Worm (Caenorhabditis elegans) whole organism, young adult: ENCODE results near the gene F25B4.4.

Experiments used
- B0261.1 ChIP-seq: sonication (generic microtip); optimal IDR thresholded peaks from 2 replicates; lab custom pipeline; 2016; ENCODE audit warnings: mild to moderate bottlenecking, missing genetic modification characterization, moderate library complexity, missing compliant biosample characterization
- C06A6.2 ChIP-seq: fragments of 200-800 bp; sonication (Bioruptor generic); conservative IDR thresholded peaks from 2 replicates; pipeline ENCODE4 v1.3.6; 2022; ENCODE audit warnings: missing genetic modification characterization, missing compliant biosample characterization
- D2030.7 ChIP-seq: fragments of 200-800 bp; sonication (Bioruptor generic); IDR thresholded peaks from 2 replicates; pipeline ENCODE4 v1.3.6; 2022; ENCODE audit warnings: missing genetic modification reagents, missing genetic modification characterization, missing compliant biosample characterization
- F10E7.11 ChIP-seq: sonication (generic microtip); optimal IDR thresholded peaks from 2 replicates; lab custom pipeline; 2017; ENCODE audit warnings: mild to moderate bottlenecking, missing genetic modification characterization, moderate library complexity, missing compliant biosample characterization
- F33H1.4 ChIP-seq: fragments of 200-800 bp; sonication (Bioruptor generic); IDR thresholded peaks from 2 replicates; pipeline ENCODE4 v1.3.6; 2022; ENCODE audit warnings: missing genetic modification reagents, missing genetic modification characterization, missing compliant biosample characterization
- F49E8.2 ChIP-seq: sonication (generic microtip); optimal IDR thresholded peaks from 3 replicates; lab custom pipeline; 2017; ENCODE audit warnings: missing genetic modification characterization, mild to moderate bottlenecking, missing compliant biosample characterization, antibody characterized with exemption, moderate library complexity; ENCODE audit not compliant: insufficient read depth
- F57C9.4 ChIP-seq: sonication (generic microtip); optimal IDR thresholded peaks from 2 replicates; lab custom pipeline; 2017; ENCODE audit warnings: mild to moderate bottlenecking, missing genetic modification characterization, missing compliant biosample characterization
- K12H6.12 ChIP-seq: fragments of 200-800 bp; sonication (Bioruptor generic); optimal IDR thresholded peaks from 2 replicates; lab custom pipeline; 2018; ENCODE audit warnings: mild to moderate bottlenecking, missing genetic modification characterization, missing compliant biosample characterization
- Y56A3A.18 ChIP-seq: fragments of 200-800 bp; sonication (Bioruptor generic); IDR thresholded peaks from 2 replicates; pipeline ENCODE4 v1.3.6; 2022; ENCODE audit warnings: missing genetic modification reagents, missing genetic modification characterization, missing compliant biosample characterization
- ama-1 ChIP-seq, 3 experiments: fragments of 150-350 bp in 1 of 3; sonication (generic microtip) in 2 of 3; optimal IDR thresholded peaks; 2 replicates each; lab custom pipeline; 2014 to 2018; ENCODE audit warnings: missing biosample characterization in 2 of 3, missing genetic modification characterization in 2 of 3, missing genetic modification reagents in 2 of 3
- attf-5 ChIP-seq: fragments of 200-800 bp; sonication (Bioruptor generic); optimal IDR thresholded peaks from 2 replicates; lab custom pipeline; 2018; ENCODE audit warnings: mild to moderate bottlenecking, missing genetic modification characterization, missing compliant biosample characterization
- cebp-1 ChIP-seq, 2 experiments: fragments of 200-800 bp in 1 of 2; sonication (Bioruptor generic) in 1 of 2; sonication (generic microtip) in 1 of 2; IDR thresholded peaks in 1 of 2; optimal IDR thresholded peaks in 1 of 2; 2 replicates each; pipeline versions ENCODE4 v1.3.6 to Lab custom; 2017 to 2022; ENCODE audit warnings: missing compliant biosample characterization in 2 of 2, missing genetic modification characterization in 2 of 2, mild to moderate bottlenecking in 1 of 2, missing genetic modification reagents in 1 of 2, moderate library complexity in 1 of 2
- cebp-2 ChIP-seq: fragments of 200-800 bp; sonication (Bioruptor generic); IDR thresholded peaks from 2 replicates; pipeline ENCODE4 v1.3.6; 2022; ENCODE audit warnings: missing genetic modification characterization, missing compliant biosample characterization
- ceh-91 ChIP-seq: fragments of 200-800 bp; sonication (Bioruptor generic); IDR thresholded peaks from 2 replicates; pipeline ENCODE4 v1.3.6; 2022; ENCODE audit warnings: missing genetic modification reagents, missing genetic modification characterization, missing compliant biosample characterization
- efl-1 ChIP-seq: fragments of 150-350 bp; optimal IDR thresholded peaks from 2 replicates; lab custom pipeline; 2014; ENCODE audit warnings: missing biosample characterization, missing genetic modification reagents, missing genetic modification characterization
- egl-18 ChIP-seq: fragments of 200-800 bp; sonication (Bioruptor generic); IDR thresholded peaks from 2 replicates; pipeline ENCODE4 v1.3.6; 2022; ENCODE audit warnings: missing genetic modification reagents, missing genetic modification characterization, missing compliant biosample characterization
- fkh-3 ChIP-seq: sonication (generic microtip); optimal IDR thresholded peaks from 2 replicates; lab custom pipeline; 2016; ENCODE audit warnings: mild to moderate bottlenecking, missing genetic modification characterization, missing compliant biosample characterization
- him-1 ChIP-seq: sonication (generic microtip); optimal IDR thresholded peaks from 2 replicates; lab custom pipeline; 2016; ENCODE audit warnings: missing genotype, missing genetic modification reagents, missing genetic modification characterization, missing compliant biosample characterization
- let-526 ChIP-seq: fragments of 200-800 bp; sonication (Bioruptor generic); IDR thresholded peaks from 2 replicates; pipeline ENCODE4 v1.3.6; 2022; ENCODE audit warnings: missing genetic modification reagents, missing genetic modification characterization, missing compliant biosample characterization
- lin-54 ChIP-seq: fragments of 200-800 bp; sonication (Bioruptor generic); optimal IDR thresholded peaks from 2 replicates; lab custom pipeline; 2018; ENCODE audit warnings: mild to moderate bottlenecking, missing genetic modification characterization, missing compliant biosample characterization
- lir-1 ChIP-seq: fragments of 200-800 bp; sonication (Bioruptor generic); conservative IDR thresholded peaks from 2 replicates; pipeline ENCODE4 v1.3.6; 2022; ENCODE audit warnings: missing genetic modification reagents, missing genetic modification characterization, missing compliant biosample characterization
- lsl-1 ChIP-seq: fragments of 200-800 bp; sonication (Bioruptor generic); optimal IDR thresholded peaks from 2 replicates; lab custom pipeline; 2018; ENCODE audit warnings: mild to moderate bottlenecking, missing genetic modification characterization, moderate library complexity, missing compliant biosample characterization
- madf-6 ChIP-seq: fragments of 200-800 bp; sonication (Bioruptor generic); IDR thresholded peaks from 2 replicates; pipeline ENCODE4 v1.3.6; 2022; ENCODE audit warnings: missing genetic modification reagents, missing genetic modification characterization, missing compliant biosample characterization
- madf-8 ChIP-seq: fragments of 200-800 bp; sonication (Bioruptor generic); conservative IDR thresholded peaks from 2 replicates; pipeline ENCODE4 v1.3.6; 2022; ENCODE audit warnings: missing genetic modification reagents, missing genetic modification characterization, missing compliant biosample characterization
- mcd-1 ChIP-seq: fragments of 200-800 bp; sonication (Bioruptor generic); IDR thresholded peaks from 2 replicates; pipeline ENCODE4 v1.3.6; 2022; ENCODE audit warnings: missing genetic modification reagents, missing genetic modification characterization, missing compliant biosample characterization
- nfyb-1 ChIP-seq: fragments of 200-800 bp; sonication (Bioruptor generic); IDR thresholded peaks from 2 replicates; pipeline ENCODE4 v1.3.6; 2022; ENCODE audit warnings: missing genetic modification reagents, missing genetic modification characterization, missing compliant biosample characterization
- snpc-3.4 ChIP-seq: sonication (generic microtip); optimal IDR thresholded peaks from 2 replicates; lab custom pipeline; 2017; ENCODE audit warnings: missing genetic modification characterization, mild to moderate bottlenecking, missing compliant biosample characterization, antibody characterized with exemption, moderate library complexity, missing genotype, missing genetic modification reagents
- somi-1 ChIP-seq: fragments of 200-800 bp; sonication (Bioruptor generic); optimal IDR thresholded peaks from 2 replicates; lab custom pipeline; 2018; ENCODE audit warnings: mild to moderate bottlenecking, missing genetic modification characterization, missing compliant biosample characterization
- unc-130 ChIP-seq: sonication (generic microtip); optimal IDR thresholded peaks from 2 replicates; lab custom pipeline; 2016; ENCODE audit warnings: missing genetic modification reagents, missing genetic modification characterization, missing compliant biosample characterization
- unc-62 ChIP-seq: fragments of 150-350 bp; optimal IDR thresholded peaks from 2 replicates; lab custom pipeline; 2014; ENCODE audit warnings: missing biosample characterization, missing genetic modification reagents, missing genetic modification characterization
- xnd-1 ChIP-seq: sonication (generic microtip); optimal IDR thresholded peaks from 2 replicates; lab custom pipeline; 2016; ENCODE audit warnings: missing genotype, missing genetic modification reagents, missing genetic modification characterization, missing compliant biosample characterization
- zim-3 ChIP-seq: sonication (generic microtip); optimal IDR thresholded peaks from 2 replicates; lab custom pipeline; 2017; ENCODE audit warnings: mild to moderate bottlenecking, missing genetic modification characterization, moderate library complexity, missing compliant biosample characterization
- ztf-28 ChIP-seq: fragments of 200-800 bp; sonication (Bioruptor generic); IDR thresholded peaks from 2 replicates; pipeline ENCODE4 v1.3.6; 2022; ENCODE audit warnings: missing genetic modification reagents, missing genetic modification characterization, missing compliant biosample characterization
- ztf-3 ChIP-seq: fragments of 200-800 bp; sonication (Bioruptor generic); optimal IDR thresholded peaks from 2 replicates; lab custom pipeline; 2018; ENCODE audit warnings: mild to moderate bottlenecking, missing genetic modification characterization, missing compliant biosample characterization
- ztf-6 ChIP-seq: fragments of 200-800 bp; sonication (Bioruptor generic); IDR thresholded peaks from 2 replicates; pipeline ENCODE4 v1.3.6; 2022; ENCODE audit warnings: missing genetic modification reagents, missing genetic modification characterization, missing compliant biosample characterization

F25B4.4 gene

ce11 chrV:5684534-5684933 is at the start of gene F25B4.4, which contains the start of gene hmgs-1 (continued):
- TF ChIP-seq ztf-3 (GFP tag; lab: Kevin White, UChicago) (no peak), unc-130 (GFP tag; lab: Kevin White, UChicago) (peak; percentile 30), D2030.7 (GFP tag; lab: Robert Waterston, UW) (peak; percentile 68), fkh-3 (tag; lab: Kevin White, UChicago) (no peak), somi-1 (GFP tag; lab: Kevin White, UChicago) (no peak), lin-54 (GFP tag; lab: Kevin White, UChicago) (peak; percentile 85), zim-3 (tag; lab: Kevin White, UChicago) (no peak), ztf-28 (GFP tag; lab: Robert Waterston, UW) (0 out of 2 replicates have a peak, but pooled peaks have one; percentile 54), cebp-1 (GFP tag; IDR thresholded peaks at IDR 0.05; lab: Robert Waterston, UW) (peak; percentile 58; the same call in 1 of the 2 replicates), cebp-1 (tag; optimal IDR thresholded peaks at IDR 0.05; lab: Kevin White, UChicago) (peak; percentile 84), B0261.1 (tag; lab: Kevin White, UChicago) (no peak), F10E7.11 (tag; lab: Kevin White, UChicago) (no peak), K12H6.12 (peak; percentile 88), mcd-1 (peak; percentile 86), ztf-6 (GFP tag; lab: Robert Waterston, UW) (no peak), Y56A3A.18 (GFP tag; lab: Robert Waterston, UW) (no peak), nfyb-1 (GFP tag; lab: Robert Waterston, UW) (peak; percentile 84), F49E8.2 (tag; lab: Kevin White, UChicago) (peak; percentile 57), egl-18 (GFP tag; lab: Robert Waterston, UW) (no peak), him-1 (tag; lab: Kevin White, UChicago) (peak; percentile 22), madf-6 (GFP tag; lab: Robert Waterston, UW) (peak; percentile 83), efl-1 (GFP tag; lab: Kevin White, UChicago) (peak; percentile 55), lir-1 (GFP tag; lab: Robert Waterston, UW) (no peak; the same call in 1 of the 2 replicates), snpc-3.4 (peak; percentile 51), attf-5 (GFP tag; lab: Kevin White, UChicago) (peak; percentile 93), F57C9.4 (tag; lab: Kevin White, UChicago) (no peak), xnd-1 (peak; percentile 37), ama-1 (optimal IDR thresholded peaks at IDR 0.05; lab: Kevin White, UChicago) (no peak), ama-1 (GFP tag; optimal IDR thresholded peaks at IDR 0.05; lab: Kevin White, UChicago) (peak in 1 of 2 experiments; percentile 63), unc-62 (GFP tag; lab: Kevin White, UChicago) (no peak)

- TF ChIP-seq F33H1.4 (peak; percentile 66), ceh-91 (peak; percentile 39; the same call in 1 of the 2 replicates), madf-8 (GFP tag; lab: Robert Waterston, UW) (0 out of 2 replicates have a peak, but pooled peaks have one; percentile 29)
These were observed 44.6 kb upstream of the F25B4.4 start for ce11 chrV:5640072-5640471.

ce11 chrV:5644171-5644570 is 40.5 kb upstream of the F25B4.4 start, which contains the start of gene srx-117:
TSS of gene srx-117 (plus strand) at chrV:5644471.
- TF ChIP-seq cebp-1 (GFP tag; IDR thresholded peaks at IDR 0.05; lab: Robert Waterston, UW) (no peak), cebp-1 (tag; optimal IDR thresholded peaks at IDR 0.05; lab: Kevin White, UChicago) (no peak), madf-6 (GFP tag; lab: Robert Waterston, UW) (no peak), lsl-1 (GFP tag; lab: Kevin White, UChicago) (no peak), unc-130 (GFP tag; lab: Kevin White, UChicago) (no peak), C06A6.2 (no peak), him-1 (tag; lab: Kevin White, UChicago) (no peak), let-526 (GFP tag; lab: Robert Waterston, UW) (no peak), cebp-2 (no peak), snpc-3.4 (no peak)
